Worm (Caenorhabditis elegans) whole organism, L3 larva: ENCODE data around the gene nspa-2.

Source experiments
- R02D3.7 ChIP-seq: fragments of 150-350 bp; optimal IDR thresholded peaks from 2 replicates; lab custom pipeline; 2014; ENCODE audit warnings: missing biosample characterization, missing genetic modification characterization
- ZK546.5 ChIP-seq: sonication (generic microtip); optimal IDR thresholded peaks from 2 replicates; lab custom pipeline; 2017; ENCODE audit warnings: missing biosample characterization, missing genetic modification characterization
- aly-2 ChIP-seq: fragments of 150-350 bp; optimal IDR thresholded peaks from 2 replicates; lab custom pipeline; 2014; ENCODE audit warnings: missing biosample characterization, missing genetic modification characterization
- ama-1 ChIP-seq: fragments of 150-350 bp; optimal IDR thresholded peaks from 2 replicates; lab custom pipeline; 2018
- ceh-16 ChIP-seq: sonication (generic microtip); optimal IDR thresholded peaks from 2 replicates; lab custom pipeline; 2017; ENCODE audit warnings: missing biosample characterization, missing genetic modification characterization
- ceh-28 ChIP-seq: fragments of 150-350 bp; optimal IDR thresholded peaks from 2 replicates; lab custom pipeline; 2014; ENCODE audit warnings: missing biosample characterization, missing genetic modification reagents, missing genetic modification characterization
- ceh-82 ChIP-seq: fragments of 150-350 bp; optimal IDR thresholded peaks from 2 replicates; lab custom pipeline; 2014; ENCODE audit warnings: missing biosample characterization, missing genetic modification characterization
- daf-12 ChIP-seq: fragments of 150-350 bp; optimal IDR thresholded peaks from 2 replicates; lab custom pipeline; 2014; ENCODE audit warnings: missing biosample characterization, missing genetic modification reagents, missing genetic modification characterization
- egl-5 ChIP-seq: fragments of 150-350 bp; optimal IDR thresholded peaks from 2 replicates; lab custom pipeline; 2017; ENCODE audit warnings: missing biosample characterization, missing genetic modification reagents, missing genetic modification characterization, inconsistent platforms
- elt-1 ChIP-seq: fragments of 150-350 bp; optimal IDR thresholded peaks from 2 replicates; lab custom pipeline; 2014; ENCODE audit warnings: missing biosample characterization, missing genetic modification characterization
- elt-2 ChIP-seq: sonication (generic microtip); optimal IDR thresholded peaks from 2 replicates; lab custom pipeline; 2016; ENCODE audit warnings: missing genetic modification reagents, mild to moderate bottlenecking, missing genetic modification characterization, missing compliant biosample characterization
- elt-3 ChIP-seq, 3 experiments: fragments of 150-350 bp in 1 of 3; sonication (generic microtip) in 2 of 3; optimal IDR thresholded peaks; 2 replicates in 2 of 3; 4 replicates in 1 of 3; lab custom pipeline; 2014 to 2017; ENCODE audit warnings: missing biosample characterization in 3 of 3, missing genetic modification characterization in 3 of 3
- eor-1 ChIP-seq, 2 experiments: fragments of 150-350 bp; optimal IDR thresholded peaks; 2 replicates each; lab custom pipeline; 2014 to 2018; ENCODE audit warnings: missing biosample characterization in 2 of 2, missing genetic modification characterization in 2 of 2
- fkh-10 ChIP-seq: sonication (generic microtip); optimal IDR thresholded peaks from 2 replicates; lab custom pipeline; 2017; ENCODE audit warnings: missing biosample characterization, missing genetic modification reagents, missing genetic modification characterization
- fkh-2 ChIP-seq: fragments of 150-350 bp; optimal IDR thresholded peaks from 2 replicates; lab custom pipeline; 2014; ENCODE audit warnings: missing biosample characterization, missing genetic modification reagents, missing genetic modification characterization
- fos-1 ChIP-seq: fragments of 150-350 bp; optimal IDR thresholded peaks from 2 replicates; lab custom pipeline; 2014; ENCODE audit warnings: missing biosample characterization, missing genetic modification characterization
- hmg-11 ChIP-seq: sonication (generic microtip); optimal IDR thresholded peaks from 2 replicates; lab custom pipeline; 2016; ENCODE audit warnings: missing genetic modification characterization, missing compliant biosample characterization
- jun-1 ChIP-seq: fragments of 150-350 bp; optimal IDR thresholded peaks from 2 replicates; lab custom pipeline; 2014; ENCODE audit warnings: missing biosample characterization, missing genetic modification reagents, missing genetic modification characterization
- lin-15B ChIP-seq: fragments of 150-350 bp; optimal IDR thresholded peaks from 2 replicates; lab custom pipeline; 2014; ENCODE audit warnings: missing biosample characterization, missing genetic modification characterization
- lsy-12 ChIP-seq: sonication (generic microtip); optimal IDR thresholded peaks from 2 replicates; lab custom pipeline; 2016; ENCODE audit warnings: mild to moderate bottlenecking, missing genetic modification characterization, missing compliant biosample characterization
- mdl-1 ChIP-seq: fragments of 150-350 bp; optimal IDR thresholded peaks from 2 replicates; lab custom pipeline; 2014; ENCODE audit warnings: missing biosample characterization, missing genetic modification characterization
- mml-1 ChIP-seq: fragments of 150-350 bp; sonication (generic microtip); optimal IDR thresholded peaks from 3 replicates; lab custom pipeline; 2014; ENCODE audit warnings: missing biosample characterization, missing genetic modification characterization
- nfya-1 ChIP-seq: sonication (generic microtip); optimal IDR thresholded peaks from 2 replicates; lab custom pipeline; 2017; ENCODE audit warnings: missing genetic modification characterization, mild to moderate bottlenecking, missing compliant biosample characterization, antibody characterized with exemption, moderate library complexity; ENCODE audit not compliant: insufficient read depth
- nhr-12 ChIP-seq: fragments of 150-350 bp; optimal IDR thresholded peaks from 2 replicates; lab custom pipeline; 2014; ENCODE audit warnings: missing biosample characterization, missing genetic modification characterization
- nhr-23 ChIP-seq: fragments of 150-350 bp; optimal IDR thresholded peaks from 2 replicates; lab custom pipeline; 2014; ENCODE audit warnings: missing biosample characterization, missing genetic modification reagents, missing genetic modification characterization
- nhr-25 ChIP-seq: sonication (generic microtip); optimal IDR thresholded peaks from 2 replicates; lab custom pipeline; 2017; ENCODE audit warnings: missing biosample characterization, missing genetic modification characterization
- nhr-28 ChIP-seq: fragments of 150-350 bp; optimal IDR thresholded peaks from 2 replicates; lab custom pipeline; 2014; ENCODE audit warnings: missing biosample characterization, missing genetic modification characterization
- nhr-67 ChIP-seq: fragments of 150-350 bp; optimal IDR thresholded peaks from 2 replicates; lab custom pipeline; 2014; ENCODE audit warnings: missing biosample characterization, missing genetic modification characterization
- nhr-76 ChIP-seq: fragments of 150-350 bp; sonication (generic microtip); optimal IDR thresholded peaks from 5 replicates; lab custom pipeline; 2014; ENCODE audit warnings: missing biosample characterization, missing genetic modification characterization
- nhr-77 ChIP-seq: fragments of 150-350 bp; optimal IDR thresholded peaks from 2 replicates; lab custom pipeline; 2014; ENCODE audit warnings: missing biosample characterization, missing genetic modification characterization
- pha-4 ChIP-seq: fragments of 150-350 bp; optimal IDR thresholded peaks from 2 replicates; lab custom pipeline; 2014; ENCODE audit warnings: missing biosample characterization, missing genetic modification reagents, missing genetic modification characterization
- pqm-1 ChIP-seq: fragments of 150-350 bp; optimal IDR thresholded peaks from 2 replicates; lab custom pipeline; 2017; ENCODE audit warnings: missing biosample characterization, missing genetic modification characterization, inconsistent platforms
- sea-2 ChIP-seq: fragments of 150-350 bp; sonication (generic microtip); optimal IDR thresholded peaks from 4 replicates; lab custom pipeline; 2014; ENCODE audit warnings: missing biosample characterization, missing genetic modification reagents, missing genetic modification characterization
- skn-1 ChIP-seq: fragments of 150-350 bp; optimal IDR thresholded peaks from 2 replicates; lab custom pipeline; 2014; ENCODE audit warnings: missing biosample characterization, missing genetic modification characterization
- snpc-4 ChIP-seq: fragments of 150-350 bp; optimal IDR thresholded peaks from 2 replicates; lab custom pipeline; 2014; ENCODE audit warnings: missing biosample characterization, missing genetic modification characterization
- tbx-2 ChIP-seq: sonication (generic microtip); optimal IDR thresholded peaks from 2 replicates; lab custom pipeline; 2016; ENCODE audit warnings: mild to moderate bottlenecking, missing genetic modification characterization, missing compliant biosample characterization
- unc-62 ChIP-seq: fragments of 150-350 bp; sonication (generic microtip); optimal IDR thresholded peaks from 4 replicates; lab custom pipeline; 2014; ENCODE audit warnings: missing biosample characterization, missing genetic modification reagents, missing genetic modification characterization
- zag-1 ChIP-seq: fragments of 150-350 bp; optimal IDR thresholded peaks from 2 replicates; lab custom pipeline; 2014; ENCODE audit warnings: missing biosample characterization, missing genetic modification characterization
- ztf-11 ChIP-seq: fragments of 150-350 bp; optimal IDR thresholded peaks from 2 replicates; lab custom pipeline; 2014; ENCODE audit warnings: missing biosample characterization, missing genetic modification characterization

nspa-2 gene

DNA sequence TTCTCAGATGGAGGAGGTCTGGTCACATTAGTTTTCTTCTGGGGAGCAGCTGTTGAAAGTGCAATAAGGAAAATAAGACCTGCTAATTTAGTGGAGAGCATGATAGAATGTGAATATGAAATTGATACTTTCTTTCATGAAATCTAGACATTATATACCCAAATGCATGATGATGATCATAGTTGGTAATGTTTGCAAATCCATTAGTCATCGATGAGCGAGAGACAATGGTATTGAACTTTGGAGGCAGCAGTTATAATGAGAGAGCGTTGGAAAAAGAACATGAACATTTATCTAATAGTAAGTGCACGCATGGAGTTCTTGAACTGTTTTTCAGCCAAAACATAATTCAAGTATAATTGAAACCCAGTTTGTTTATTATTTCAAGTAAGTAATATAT is 6.8 kb downstream of the nspa-2 start, which contains the start of gene H12D21.6:
TSS of gene H12D21.6 (minus strand) at position 101 of the 400 bp plus-strand sequence.
- TF ChIP-seq elt-1 (tag; lab: Kevin White, UChicago) (no peak), sea-2 (GFP tag; lab: Kevin White, UChicago) (no peak), mdl-1 (tag; lab: Kevin White, UChicago) (no peak), nfya-1 (tag; lab: Kevin White, UChicago) (no peak)

DNA sequence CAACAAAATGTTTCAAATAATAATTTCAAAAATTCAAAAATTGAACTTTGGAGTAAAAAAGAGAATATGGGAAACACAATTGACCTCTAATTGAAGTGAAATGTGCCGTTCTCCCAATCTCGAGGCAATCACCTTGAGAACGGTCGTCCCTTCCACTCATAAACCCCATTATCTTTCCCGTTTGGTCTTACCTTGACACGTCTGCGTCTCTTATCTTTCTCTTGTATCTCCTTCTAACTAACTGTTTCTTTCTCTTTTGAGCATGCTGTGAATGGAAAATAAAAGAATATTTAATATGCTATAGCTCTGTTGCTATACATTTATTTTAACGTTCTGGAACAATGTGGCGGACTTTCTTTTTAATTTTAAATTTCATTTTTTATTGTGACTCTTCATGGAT is 8.7 kb downstream of the nspa-2 start, which contains the start of gene H12D21.10:
TSS of gene H12D21.10 (plus strand) at position 260 of the 400 bp plus-strand sequence.
- TF ChIP-seq elt-3 (tag; optimal IDR thresholded peaks at IDR 0.05; lab: Kevin White, UChicago) = no peak
- TF ChIP-seq elt-2 (tag; lab: Kevin White, UChicago) = peak; percentile 13
- TF ChIP-seq ceh-28 (tag; lab: Kevin White, UChicago) = no peak
- TF ChIP-seq pha-4 (tag; lab: Kevin White, UChicago) = peak; percentile 15
- peak; percentile 27 for TF ChIP-seq nhr-25 (tag; lab: Kevin White, UChicago)

- no peak for TF ChIP-seq sea-2 (GFP tag; lab: Kevin White, UChicago)
- TF ChIP-seq zag-1 (tag; lab: Kevin White, UChicago) = no peak
- TF ChIP-seq egl-5 (tag; lab: Kevin White, UChicago) = no peak
- TF ChIP-seq elt-3 (tag; optimal IDR thresholded peaks at IDR 0.05; lab: Kevin White, UChicago) = no peak
- no peak for TF ChIP-seq nhr-28 (tag; lab: Kevin White, UChicago)
- TF ChIP-seq skn-1 (tag; lab: Kevin White, UChicago) = no peak
- TF ChIP-seq daf-12 = no peak
- no peak for TF ChIP-seq ZK546.5 (tag; lab: Kevin White, UChicago)
- TF ChIP-seq pha-4 (tag; lab: Kevin White, UChicago) = no peak
- TF ChIP-seq jun-1 (tag; lab: Kevin White, UChicago) = no peak
- no peak for TF ChIP-seq R02D3.7
- TF ChIP-seq lsy-12 = no peak
- TF ChIP-seq mml-1 = no peak
- TF ChIP-seq nhr-25 (tag; lab: Kevin White, UChicago) = no peak
- TF ChIP-seq fkh-2 = no peak
- TF ChIP-seq nhr-12 (tag; lab: Kevin White, UChicago) = no peak
- TF ChIP-seq nhr-67 (tag; lab: Kevin White, UChicago) = no peak
- no peak for TF ChIP-seq pqm-1
- TF ChIP-seq elt-2 (tag; lab: Kevin White, UChicago) = no peak
These were observed 10.0 kb downstream of the nspa-2 start for ce11 chrV:14900905-14901304.

- no peak for TF ChIP-seq nhr-23 (tag; lab: Kevin White, UChicago)
- TF ChIP-seq pqm-1 = no peak
- TF ChIP-seq nhr-77 = no peak
- no peak for TF ChIP-seq nfya-1 (tag; lab: Kevin White, UChicago)
- no peak for TF ChIP-seq egl-5 (tag; lab: Kevin White, UChicago)
- TF ChIP-seq nhr-28 (tag; lab: Kevin White, UChicago) = no peak
- no peak for TF ChIP-seq ztf-11 (tag; lab: Kevin White, UChicago)
- no peak for TF ChIP-seq snpc-4 (tag; lab: Kevin White, UChicago)
- no peak for TF ChIP-seq nhr-76 (tag; lab: Kevin White, UChicago)
- TF ChIP-seq lsy-12 = no peak
- no peak for TF ChIP-seq eor-1 (tag; optimal IDR thresholded peaks at IDR 0.05; lab: Kevin White, UChicago)
- no peak for TF ChIP-seq elt-2 (tag; lab: Kevin White, UChicago)
- TF ChIP-seq jun-1 (tag; lab: Kevin White, UChicago) = no peak
- TF ChIP-seq aly-2 = no peak
- no peak for TF ChIP-seq lin-15B (tag; lab: Kevin White, UChicago)
- no peak for TF ChIP-seq tbx-2 (tag; lab: Kevin White, UChicago)
- no peak for TF ChIP-seq sea-2 (GFP tag; lab: Kevin White, UChicago)
- no peak for TF ChIP-seq nhr-25 (tag; lab: Kevin White, UChicago)
- no peak for TF ChIP-seq ceh-82
- no peak for TF ChIP-seq ceh-16 (tag; lab: Kevin White, UChicago)
These were observed 16.6 kb downstream of the nspa-2 start for ce11 chrV:14907445-14907844.

DNA sequence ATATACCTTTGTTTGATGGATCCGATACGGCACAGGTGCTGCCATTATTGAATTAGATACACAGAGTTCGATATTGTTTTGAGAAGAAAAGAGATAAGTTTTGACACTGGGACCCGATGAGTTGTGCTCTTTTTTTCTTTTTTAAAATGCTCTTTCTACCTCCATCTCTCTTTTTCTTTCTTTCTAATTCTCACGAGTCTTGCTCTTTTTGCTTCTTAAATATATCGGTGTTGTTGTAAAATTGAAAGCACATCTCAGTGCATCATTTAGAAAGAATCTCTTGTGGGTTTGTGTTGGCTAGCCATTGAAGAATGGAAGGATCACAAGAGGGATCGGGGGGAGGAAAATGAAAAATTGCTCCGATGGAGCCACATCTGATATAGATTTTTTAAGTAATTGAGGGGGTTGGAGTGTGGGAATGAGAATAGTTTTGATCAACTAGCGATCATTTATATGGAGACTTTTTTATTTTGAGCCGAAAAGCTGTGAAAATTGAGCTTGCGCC is 18.5 kb downstream of the nspa-2 start, which contains the start of gene H12D21.9:
TSS of gene H12D21.9 (minus strand) at position 148 of the 505 bp plus-strand sequence.
- TF ChIP-seq nhr-25 (tag; lab: Kevin White, UChicago) (no peak), nhr-12 (tag; lab: Kevin White, UChicago) (no peak), unc-62 (GFP tag; lab: Kevin White, UChicago) (no peak), jun-1 (tag; lab: Kevin White, UChicago) (no peak), eor-1 (tag; optimal IDR thresholded peaks at IDR 0.05; lab: Kevin White, UChicago) (no peak), fkh-10 (GFP tag; lab: Kevin White, UChicago) (no peak), fos-1 (tag; lab: Kevin White, UChicago) (no peak), fkh-2 (no peak), snpc-4 (tag; lab: Kevin White, UChicago) (no peak), ama-1 (lab: Kevin White, UChicago) (no peak), hmg-11 (tag; lab: Kevin White, UChicago) (no peak), tbx-2 (tag; lab: Kevin White, UChicago) (no peak), nfya-1 (tag; lab: Kevin White, UChicago) (no peak), nhr-23 (tag; lab: Kevin White, UChicago) (no peak)
